Fruit fly (Drosophila melanogaster): ENCODE measurements around the gene ZC3H3.
A peak's percentile ranks its signal among the peaks of the same experiment; 100 is the strongest.

ZC3H3 gene

dm6 chr3L:8523257-8523656 lies 13.7 kb upstream of the ZC3H3 start, which contains the start of gene GstO2 (continued):
- no peak for TF ChIP-seq CG17912 (GFP tag; optimal IDR thresholded peaks at IDR 0.05)
- no peak for TF ChIP-seq tin (GFP tag; optimal IDR thresholded peaks at IDR 0.05)
- peak; percentile 62 for TF ChIP-seq sug (tag; optimal IDR thresholded peaks at IDR 0.05)
- peak; percentile 46 for TF ChIP-seq pzg (GFP tag; optimal IDR thresholded peaks at IDR 0.05)
- peak; percentile 98 for TF ChIP-seq CG15514 (GFP tag; optimal IDR thresholded peaks at IDR 0.05)
- TF ChIP-seq nerfin-2 (GFP tag; IDR thresholded peaks at IDR 0.05; ENCODE audit: partially characterized antibody), result peak; percentile 30; the same call in 1 of the 2 replicates
- TF ChIP-seq CG5180 (GFP tag; optimal IDR thresholded peaks at IDR 0.05), result no peak
- TF ChIP-seq BEAF-32 (GFP tag; optimal IDR thresholded peaks at IDR 0.05), result peak; percentile 44
- TF ChIP-seq HmgZ (tag; optimal IDR thresholded peaks at IDR 0.05), result no peak
- TF ChIP-seq hkb (optimal IDR thresholded peaks at IDR 0.05), result no peak
- peak; percentile 30; the same call in 1 of the 2 replicates for TF ChIP-seq hkb (GFP tag; IDR thresholded peaks at IDR 0.05)
- no peak for TF ChIP-seq CG10366 (GFP tag; IDR thresholded peaks at IDR 0.05)
- no peak for TF ChIP-seq HLHmδ (GFP tag; optimal IDR thresholded peaks at IDR 0.05)
- peak; percentile 4 for TF ChIP-seq CG10267 (tag; optimal IDR thresholded peaks at IDR 0.05)
- no peak for TF ChIP-seq Optix (GFP tag; IDR thresholded peaks at IDR 0.05)
- peak; percentile 87 for TF ChIP-seq Dp (GFP tag; optimal IDR thresholded peaks at IDR 0.05)
- peak; percentile 65 for TF ChIP-seq Med (GFP tag)
- TF ChIP-seq Opbp (GFP tag; IDR thresholded peaks at IDR 0.05; ENCODE audit: partially characterized antibody), result peak; percentile 35; the same call in 1 of the 3 replicates
- TF ChIP-seq her (GFP tag; optimal IDR thresholded peaks at IDR 0.05), result no peak
- no peak for TF ChIP-seq CrebB (tag; optimal IDR thresholded peaks at IDR 0.05)
- TF ChIP-seq CG6272 (GFP tag; IDR thresholded peaks at IDR 0.05), result no peak
- peak; percentile 33 for TF ChIP-seq trem (tag; optimal IDR thresholded peaks at IDR 0.05)
- TF ChIP-seq E2f1 (GFP tag; IDR thresholded peaks at IDR 0.05), result no peak
- no peak for TF ChIP-seq CG13296 (GFP tag; optimal IDR thresholded peaks at IDR 0.05)
- TF ChIP-seq pho (GFP tag; optimal IDR thresholded peaks at IDR 0.05), result no peak
- peak; percentile 2 for TF ChIP-seq CTCF (GFP tag; optimal IDR thresholded peaks at IDR 0.05)
- peak; percentile 70 for TF ChIP-seq Dref (GFP tag; IDR thresholded peaks at IDR 0.05)
- no peak for TF ChIP-seq CG6689 (GFP tag; IDR thresholded peaks at IDR 0.05)
- TF ChIP-seq CG17829 (tag; optimal IDR thresholded peaks at IDR 0.05), result no peak
- TF ChIP-seq CG34224 (GFP tag; IDR thresholded peaks at IDR 0.05; ENCODE audit: partially characterized antibody), result peak; percentile 42; the same call in 1 of the 3 replicates
- no peak for TF ChIP-seq Nf-YA (GFP tag; IDR thresholded peaks at IDR 0.05)
- TF ChIP-seq jing (GFP tag; optimal IDR thresholded peaks at IDR 0.05), result no peak
- TF ChIP-seq Lpt (GFP tag; optimal IDR thresholded peaks at IDR 0.05), result no peak
- no peak for TF ChIP-seq lmd (GFP tag; IDR thresholded peaks at IDR 0.05)
- no peak for TF ChIP-seq Asciz (GFP tag; optimal IDR thresholded peaks at IDR 0.05)
- TF ChIP-seq Stat92E (GFP tag; optimal IDR thresholded peaks at IDR 0.05), result no peak
- peak; percentile 6 for TF ChIP-seq Nf-YC (tag; optimal IDR thresholded peaks at IDR 0.05)
- TF ChIP-seq Dll (GFP tag; IDR thresholded peaks at IDR 0.05; ENCODE audit: partially characterized antibody), result peak; percentile 60; the same call in 3 of the 4 replicates
- TF ChIP-seq CG32532 (GFP tag; IDR thresholded peaks at IDR 0.05), result no peak
- no peak for TF ChIP-seq dati (GFP tag; IDR thresholded peaks at IDR 0.05)
- no peak for TF ChIP-seq dpn (GFP tag; optimal IDR thresholded peaks at IDR 0.05)
- TF ChIP-seq CG12391 (tag; optimal IDR thresholded peaks at IDR 0.05), result no peak
- peak; percentile 58; the same call in 1 of the 2 replicates for TF ChIP-seq bbx (GFP tag; IDR thresholded peaks at IDR 0.05; ENCODE audit: partially characterized antibody)
- no peak for TF ChIP-seq Drgx (GFP tag; IDR thresholded peaks at IDR 0.05)
- peak; percentile 78 for TF ChIP-seq Sry-δ (GFP tag; optimal IDR thresholded peaks at IDR 0.05)
- peak; percentile 14 for TF ChIP-seq phol (tag; optimal IDR thresholded peaks at IDR 0.05)
- no peak for TF ChIP-seq Atf3 (GFP tag; optimal IDR thresholded peaks at IDR 0.05)
- TF ChIP-seq jumu (GFP tag; optimal IDR thresholded peaks at IDR 0.05), result no peak
- no peak for TF ChIP-seq ATbp (GFP tag; optimal IDR thresholded peaks at IDR 0.05)
- TF ChIP-seq CG9215 (GFP tag; IDR thresholded peaks at IDR 0.05), result no peak
- TF ChIP-seq maf-S (GFP tag; optimal IDR thresholded peaks at IDR 0.05), result no peak
